Worm (Caenorhabditis elegans) whole organism, L4 larva: ENCODE results near the gene F40F11.3.

Experiments used
- D1046.2 ChIP-seq: fragments of 200-800 bp; sonication (Bioruptor generic); IDR thresholded peaks from 2 replicates; pipeline ENCODE4 v1.3.6; 2022; ENCODE audit warnings: missing genetic modification characterization, missing compliant biosample characterization
- F10B5.3 ChIP-seq: sonication (generic microtip); optimal IDR thresholded peaks from 2 replicates; lab custom pipeline; 2016; ENCODE audit warnings: mild to moderate bottlenecking, missing genetic modification characterization, missing compliant biosample characterization
- F37D6.2 ChIP-seq: sonication (generic microtip); optimal IDR thresholded peaks from 2 replicates; lab custom pipeline; 2016; ENCODE audit warnings: mild to moderate bottlenecking, missing genetic modification characterization, missing compliant biosample characterization
- F49E8.2 ChIP-seq: sonication (generic microtip); optimal IDR thresholded peaks from 2 replicates; lab custom pipeline; 2016; ENCODE audit warnings: missing compliant biosample characterization, mild to moderate bottlenecking, missing genetic modification characterization, borderline replicate concordance
- R02D3.7 ChIP-seq: fragments of 150-350 bp; sonication (generic microtip); optimal IDR thresholded peaks from 3 replicates; lab custom pipeline; 2014; ENCODE audit warnings: missing biosample characterization, missing genetic modification characterization
- T20F7.1 ChIP-seq: fragments of 200-800 bp; sonication (Bioruptor generic); optimal IDR thresholded peaks from 2 replicates; lab custom pipeline; 2018; ENCODE audit warnings: mild to moderate bottlenecking, missing genetic modification characterization, missing compliant biosample characterization
- T26A8.4 ChIP-seq: fragments of 200-800 bp; sonication (Bioruptor generic); IDR thresholded peaks from 2 replicates; pipeline ENCODE4 v1.3.6; 2022; ENCODE audit warnings: missing genetic modification characterization, missing compliant biosample characterization
- Y105C5A.15 ChIP-seq: fragments of 200-800 bp; sonication (Bioruptor generic); IDR thresholded peaks from 2 replicates; pipeline ENCODE4 v1.3.6; 2022; ENCODE audit warnings: missing genetic modification characterization, missing compliant biosample characterization
- Y5F2A.4 ChIP-seq: fragments of 200-800 bp; sonication (Bioruptor generic); optimal IDR thresholded peaks from 2 replicates; lab custom pipeline; 2018; ENCODE audit warnings: mild to moderate bottlenecking, missing genetic modification characterization, missing compliant biosample characterization
- Y75B8A.6 ChIP-seq: fragments of 200-800 bp; sonication (Bioruptor generic); IDR thresholded peaks from 2 replicates; pipeline ENCODE4 v1.3.6; 2022; ENCODE audit warnings: missing genetic modification reagents, missing genetic modification characterization, missing compliant biosample characterization
- ZK337.2 ChIP-seq: fragments of 200-800 bp; sonication (Bioruptor generic); IDR thresholded peaks from 2 replicates; pipeline ENCODE4 v1.3.6; 2022; ENCODE audit warnings: missing genetic modification reagents, missing genetic modification characterization, missing compliant biosample characterization
- ceh-44 ChIP-seq: fragments of 200-800 bp; sonication (Bioruptor generic); IDR thresholded peaks from 2 replicates; pipeline ENCODE4 v1.3.6; 2022; ENCODE audit warnings: missing genetic modification reagents, missing genetic modification characterization, missing compliant biosample characterization
- ctbp-1 ChIP-seq: fragments of 200-800 bp; sonication (Bioruptor generic); IDR thresholded peaks from 2 replicates; pipeline ENCODE4 v1.3.6; 2022; ENCODE audit warnings: missing genetic modification reagents, missing genetic modification characterization, missing compliant biosample characterization
- daf-16 ChIP-seq, 3 experiments: sonication (generic microtip); optimal IDR thresholded peaks; 2 replicates each; lab custom pipeline; 2016 to 2017; ENCODE audit warnings: missing genetic modification characterization in 3 of 3, missing genetic modification reagents in 3 of 3, mild to moderate bottlenecking in 2 of 3, missing compliant biosample characterization in 2 of 3, missing biosample characterization in 1 of 3, moderate library complexity in 1 of 3
- daf-8 ChIP-seq: fragments of 200-800 bp; sonication (Bioruptor generic); IDR thresholded peaks from 2 replicates; pipeline ENCODE4 v1.3.6; 2022; ENCODE audit warnings: missing genetic modification characterization, missing compliant biosample characterization
- dmd-6 ChIP-seq: fragments of 200-800 bp; sonication (Bioruptor generic); IDR thresholded peaks from 2 replicates; pipeline ENCODE4 v1.3.6; 2022; ENCODE audit warnings: missing genetic modification reagents, missing genetic modification characterization, missing compliant biosample characterization
- dmd-8 ChIP-seq: fragments of 200-800 bp; sonication (Bioruptor generic); IDR thresholded peaks from 2 replicates; pipeline ENCODE4 v1.3.6; 2022; ENCODE audit warnings: missing genetic modification characterization, missing compliant biosample characterization
- dpl-1 ChIP-seq: fragments of 150-350 bp; optimal IDR thresholded peaks from 2 replicates; lab custom pipeline; 2014; ENCODE audit warnings: missing biosample characterization, missing genetic modification reagents, missing genetic modification characterization
- duxl-1 ChIP-seq: sonication (generic microtip); optimal IDR thresholded peaks from 2 replicates; lab custom pipeline; 2016; ENCODE audit warnings: mild to moderate bottlenecking, missing genetic modification characterization, moderate library complexity, missing compliant biosample characterization; ENCODE audit not compliant: poor library complexity
- gei-8 ChIP-seq: fragments of 200-800 bp; sonication (Bioruptor generic); optimal IDR thresholded peaks from 2 replicates; lab custom pipeline; 2018; ENCODE audit warnings: mild to moderate bottlenecking, missing genetic modification characterization, missing compliant biosample characterization
- jun-1 ChIP-seq: fragments of 150-350 bp; optimal IDR thresholded peaks from 2 replicates; lab custom pipeline; 2014; ENCODE audit warnings: missing biosample characterization, missing genetic modification reagents, missing genetic modification characterization
- lin-13 ChIP-seq: fragments of 150-350 bp; optimal IDR thresholded peaks from 2 replicates; lab custom pipeline; 2014; ENCODE audit warnings: missing biosample characterization, missing genetic modification reagents, missing genetic modification characterization
- lin-29 ChIP-seq: fragments of 200-800 bp; sonication (Bioruptor generic); IDR thresholded peaks from 2 replicates; pipeline ENCODE4 v1.3.6; 2022; ENCODE audit warnings: missing genetic modification reagents, missing genetic modification characterization, missing compliant biosample characterization
- lin-39 ChIP-seq: fragments of 150-350 bp; optimal IDR thresholded peaks from 2 replicates; lab custom pipeline; 2014; ENCODE audit warnings: missing biosample characterization, missing genetic modification reagents, missing genetic modification characterization
- lir-3 ChIP-seq: sonication (generic microtip); optimal IDR thresholded peaks from 2 replicates; lab custom pipeline; 2016; ENCODE audit warnings: mild to moderate bottlenecking, missing genetic modification characterization, missing compliant biosample characterization
- madf-9 ChIP-seq: fragments of 200-800 bp; sonication (Bioruptor generic); conservative IDR thresholded peaks from 2 replicates; pipeline ENCODE4 v1.3.6; 2022; ENCODE audit warnings: missing genetic modification reagents, missing genetic modification characterization, missing compliant biosample characterization
- mdl-1 ChIP-seq, 2 experiments: fragments of 150-350 bp in 1 of 2; sonication (generic microtip) in 1 of 2; optimal IDR thresholded peaks; 2 replicates each; lab custom pipeline; 2014 to 2017; ENCODE audit warnings: missing biosample characterization in 2 of 2, missing genetic modification characterization in 2 of 2
- mes-2 ChIP-seq: sonication (generic microtip); optimal IDR thresholded peaks from 2 replicates; lab custom pipeline; 2016; ENCODE audit warnings: missing genotype, mild to moderate bottlenecking, missing genetic modification characterization, missing compliant biosample characterization; ENCODE audit not compliant: poor library complexity, severe bottlenecking
- nhr-10 ChIP-seq: fragments of 150-350 bp; optimal IDR thresholded peaks from 2 replicates; lab custom pipeline; 2014; ENCODE audit warnings: missing biosample characterization, missing genetic modification characterization
- nhr-102 ChIP-seq: sonication (generic microtip); optimal IDR thresholded peaks from 2 replicates; lab custom pipeline; 2016; ENCODE audit warnings: mild to moderate bottlenecking, missing genetic modification characterization, moderate library complexity, missing compliant biosample characterization
- nhr-11 ChIP-seq: fragments of 150-350 bp; optimal IDR thresholded peaks from 2 replicates; lab custom pipeline; 2014; ENCODE audit warnings: missing biosample characterization, missing genetic modification characterization
- nhr-111 ChIP-seq: fragments of 200-800 bp; sonication (Bioruptor generic); optimal IDR thresholded peaks from 2 replicates; lab custom pipeline; 2018; ENCODE audit warnings: mild to moderate bottlenecking, missing genetic modification characterization, missing compliant biosample characterization
- nhr-25 ChIP-seq: sonication (generic microtip); optimal IDR thresholded peaks from 2 replicates; lab custom pipeline; 2017; ENCODE audit warnings: missing genetic modification characterization, mild to moderate bottlenecking, missing compliant biosample characterization, antibody characterized with exemption, moderate library complexity, borderline replicate concordance; ENCODE audit not compliant: insufficient read depth
- nhr-42 ChIP-seq: fragments of 200-800 bp; sonication (Bioruptor generic); IDR thresholded peaks from 2 replicates; pipeline ENCODE4 v1.3.6; 2022; ENCODE audit warnings: missing genetic modification characterization, missing compliant biosample characterization
- nhr-77 ChIP-seq: fragments of 150-350 bp; optimal IDR thresholded peaks from 2 replicates; lab custom pipeline; 2014; ENCODE audit warnings: missing biosample characterization, missing genetic modification characterization
- pqm-1 ChIP-seq: sonication (generic microtip); optimal IDR thresholded peaks from 2 replicates; lab custom pipeline; 2017; ENCODE audit warnings: missing biosample characterization, missing genetic modification characterization
- set-16 ChIP-seq: fragments of 200-800 bp; sonication (Bioruptor generic); IDR thresholded peaks from 2 replicates; pipeline ENCODE4 v1.3.6; 2022; ENCODE audit warnings: missing genetic modification reagents, missing genetic modification characterization, missing compliant biosample characterization
- spr-1 ChIP-seq: sonication (generic microtip); optimal IDR thresholded peaks from 2 replicates; lab custom pipeline; 2016; ENCODE audit warnings: mild to moderate bottlenecking, missing genetic modification characterization, missing compliant biosample characterization
- tag-97 ChIP-seq: fragments of 200-800 bp; sonication (Bioruptor generic); IDR thresholded peaks from 2 replicates; pipeline ENCODE4 v1.3.6; 2022; ENCODE audit warnings: missing genetic modification characterization, missing compliant biosample characterization
- unc-130 ChIP-seq: sonication (generic microtip); optimal IDR thresholded peaks from 2 replicates; lab custom pipeline; 2016; ENCODE audit warnings: missing genetic modification reagents, missing genetic modification characterization, missing compliant biosample characterization
- unc-39 ChIP-seq: sonication (generic microtip); optimal IDR thresholded peaks from 2 replicates; lab custom pipeline; 2017; ENCODE audit warnings: missing biosample characterization, missing genetic modification characterization
- unc-62 ChIP-seq, 3 experiments: fragments of 150-350 bp in 1 of 3; sonication (generic microtip); optimal IDR thresholded peaks in 2 of 3; peaks in 1 of 3; 1 replicate in 1 of 3; 2 replicates in 2 of 3; lab custom pipeline; 2014 to 2017; ENCODE audit warnings: missing biosample characterization in 3 of 3, missing genetic modification characterization in 3 of 3, missing genetic modification reagents in 3 of 3, missing genotype in 1 of 3
- zfp-3 ChIP-seq: fragments of 200-800 bp; sonication (Bioruptor generic); conservative IDR thresholded peaks from 2 replicates; pipeline ENCODE4 v1.3.6; 2022; ENCODE audit warnings: missing genetic modification reagents, missing genetic modification characterization, missing compliant biosample characterization
- zip-11 ChIP-seq: fragments of 200-800 bp; sonication (Bioruptor generic); IDR thresholded peaks from 2 replicates; pipeline ENCODE4 v1.3.6; 2022; ENCODE audit warnings: missing genetic modification characterization, missing compliant biosample characterization
- zip-2 ChIP-seq: fragments of 150-350 bp; optimal IDR thresholded peaks from 2 replicates; lab custom pipeline; 2014; ENCODE audit warnings: missing biosample characterization, missing genetic modification characterization
- ztf-7 ChIP-seq: fragments of 150-350 bp; optimal IDR thresholded peaks from 2 replicates; lab custom pipeline; 2014; ENCODE audit warnings: missing biosample characterization, missing genetic modification characterization

F40F11.3 gene

DNA sequence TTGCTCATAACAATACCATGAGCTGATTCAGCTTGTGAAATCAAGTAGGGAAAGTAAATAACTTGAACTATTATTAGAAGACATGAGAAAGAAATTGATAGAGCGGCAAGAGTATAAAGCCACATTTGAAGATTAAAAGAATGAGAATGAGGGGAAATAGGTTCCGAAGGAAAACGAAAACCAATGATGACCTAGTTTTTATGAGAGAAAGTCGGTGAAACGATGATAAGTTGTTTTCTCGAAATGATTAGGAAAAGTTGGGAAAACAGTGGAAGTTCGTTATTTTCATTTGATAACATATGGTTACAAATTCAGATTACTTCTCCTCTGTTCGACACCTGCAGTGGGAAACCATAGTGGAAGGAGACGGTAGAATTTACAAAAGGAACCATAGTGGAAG, 42.0 kb downstream of the F40F11.3 start, which contains the start of gene col-128:
TSS of gene col-128 (minus strand) at position 148 of the 400 bp plus-strand sequence.
- TF ChIP-seq mes-2 (no peak), duxl-1 (tag; lab: Kevin White, UChicago) (no peak), unc-130 (GFP tag; lab: Kevin White, UChicago) (no peak), Y105C5A.15 (GFP tag; lab: Robert Waterston, UW) (no peak), dmd-8 (GFP tag; lab: Robert Waterston, UW) (no peak)
- TF ChIP-seq, all 104 proteins: peak for 0

ce11 chrIV:11549694-11550093, 44.1 kb downstream of the F40F11.3 start:
- TF ChIP-seq D1046.2 (GFP tag; lab: Robert Waterston, UW) (0 out of 2 replicates have a peak, but pooled peaks have one; percentile 56), mdl-1 (tag; optimal IDR thresholded peaks at IDR 0.05; lab: Kevin White, UChicago) (peak in 1 of 2 experiments; percentile 53), duxl-1 (tag; lab: Kevin White, UChicago) (peak; percentile 90), nhr-102 (tag; lab: Kevin White, UChicago) (peak; percentile 84), jun-1 (tag; lab: Kevin White, UChicago) (peak; percentile 42), nhr-25 (peak; percentile 61), nhr-11 (tag; lab: Kevin White, UChicago) (peak; percentile 70), lin-29 (GFP tag; lab: Robert Waterston, UW) (no peak), ZK337.2 (GFP tag; lab: Robert Waterston, UW) (peak; percentile 73; the same call in 1 of the 2 replicates), F49E8.2 (tag; lab: Kevin White, UChicago) (peak; percentile 55), nhr-77 (tag; lab: Kevin White, UChicago) (peak; percentile 88), zip-2 (tag; lab: Kevin White, UChicago) (peak; percentile 48), ceh-44 (GFP tag; lab: Robert Waterston, UW) (peak; percentile 51; the same call in 1 of the 2 replicates), dpl-1 (GFP tag; lab: Kevin White, UChicago) (peak; percentile 38), unc-130 (GFP tag; lab: Kevin White, UChicago) (peak; percentile 77), ztf-7 (tag; lab: Kevin White, UChicago) (peak; percentile 39), ctbp-1 (GFP tag; lab: Robert Waterston, UW) (peak; percentile 81), lin-39 (tag; lab: Kevin White, UChicago) (no peak), lin-13 (GFP tag; lab: Kevin White, UChicago) (peak; percentile 83), dmd-6 (peak; percentile 71), set-16 (GFP tag; lab: Robert Waterston, UW) (no peak), pqm-1 (tag; lab: Kevin White, UChicago) (peak; percentile 29), zfp-3 (GFP tag; lab: Robert Waterston, UW) (0 out of 2 replicates have a peak, but pooled peaks have one; percentile 34), mes-2 (peak; percentile 89), unc-39 (no peak), unc-62 (GFP tag; optimal IDR thresholded peaks at IDR 0.05 in 1 of 2; lab: Kevin White, UChicago) (peak in 1 of 2 experiments; percentile 96), unc-62 (tag; optimal IDR thresholded peaks at IDR 0.05; lab: Kevin White, UChicago) (no peak), daf-8 (GFP tag; lab: Robert Waterston, UW) (no peak), Y105C5A.15 (GFP tag; lab: Robert Waterston, UW) (peak; percentile 39; the same call in 1 of the 2 replicates), F10B5.3 (peak; percentile 39), gei-8 (GFP tag; lab: Kevin White, UChicago) (peak; percentile 34), nhr-10 (tag; lab: Kevin White, UChicago) (no peak), F37D6.2 (peak; percentile 24), nhr-42 (GFP tag; lab: Robert Waterston, UW) (0 out of 2 replicates have a peak, but pooled peaks have one; percentile 42), T26A8.4 (GFP tag; lab: Robert Waterston, UW) (no peak; the same call in 1 of the 2 replicates), spr-1 (tag; lab: Kevin White, UChicago) (peak; percentile 74), R02D3.7 (tag; lab: Kevin White, UChicago) (no peak), tag-97 (no peak), madf-9 (peak; percentile 43; the same call in 1 of the 2 replicates), zip-11 (GFP tag; lab: Robert Waterston, UW) (0 out of 2 replicates have a peak, but pooled peaks have one; percentile 66), daf-16 (GFP tag; optimal IDR thresholded peaks at IDR 0.05; lab: Kevin White, UChicago) (no peak), daf-16 (tag; optimal IDR thresholded peaks at IDR 0.05; lab: Kevin White, UChicago) (peak; percentile 90), Y75B8A.6 (GFP tag; lab: Robert Waterston, UW) (peak; percentile 56; the same call in 1 of the 2 replicates), Y5F2A.4 (GFP tag; lab: Kevin White, UChicago) (peak; percentile 59), nhr-111 (GFP tag; lab: Kevin White, UChicago) (peak; percentile 75), T20F7.1 (GFP tag; lab: Kevin White, UChicago) (peak; percentile 74), lir-3 (peak; percentile 61)
